Worm (Caenorhabditis elegans) whole organism, L2 larva: ENCODE data around the gene rnp-5.

Source experiments
- C34F6.9 ChIP-seq: fragments of 150-350 bp; optimal IDR thresholded peaks from 2 replicates; lab custom pipeline; 2014; ENCODE audit warnings: missing biosample characterization, missing genetic modification characterization
- F13H6.1 ChIP-seq: sonication (generic microtip); optimal IDR thresholded peaks from 2 replicates; lab custom pipeline; 2016; ENCODE audit warnings: missing genetic modification characterization, missing compliant biosample characterization
- R02D3.7 ChIP-seq: fragments of 150-350 bp; optimal IDR thresholded peaks from 2 replicates; lab custom pipeline; 2014; ENCODE audit warnings: missing biosample characterization, missing genetic modification characterization
- Y55F3AM.14 ChIP-seq: fragments of 200-800 bp; sonication (Bioruptor generic); optimal IDR thresholded peaks from 2 replicates; lab custom pipeline; 2018; ENCODE audit warnings: mild to moderate bottlenecking, missing genetic modification characterization, missing compliant biosample characterization
- alr-1 ChIP-seq: fragments of 150-350 bp; optimal IDR thresholded peaks from 2 replicates; lab custom pipeline; 2014; ENCODE audit warnings: missing biosample characterization, missing genetic modification characterization
- aly-2 ChIP-seq: fragments of 150-350 bp; optimal IDR thresholded peaks from 2 replicates; lab custom pipeline; 2014; ENCODE audit warnings: missing biosample characterization, missing genetic modification characterization
- blmp-1 ChIP-seq: sonication (generic microtip); optimal IDR thresholded peaks from 2 replicates; lab custom pipeline; 2017; ENCODE audit warnings: missing genetic modification characterization, mild to moderate bottlenecking, missing compliant biosample characterization, antibody characterized with exemption, moderate library complexity; ENCODE audit not compliant: insufficient read depth
- ceh-82 ChIP-seq: fragments of 150-350 bp; optimal IDR thresholded peaks from 2 replicates; lab custom pipeline; 2014; ENCODE audit warnings: missing biosample characterization, missing genetic modification characterization
- crh-2 ChIP-seq: sonication (generic microtip); optimal IDR thresholded peaks from 2 replicates; lab custom pipeline; 2017; ENCODE audit warnings: missing biosample characterization, missing genetic modification characterization
- dmd-4 ChIP-seq: sonication (generic microtip); optimal IDR thresholded peaks from 2 replicates; lab custom pipeline; 2017; ENCODE audit warnings: missing biosample characterization, missing genetic modification characterization
- egl-27 ChIP-seq: sonication (generic microtip); optimal IDR thresholded peaks from 3 replicates; lab custom pipeline; 2017; ENCODE audit warnings: missing biosample characterization, missing genetic modification reagents, missing genetic modification characterization
- elt-3 ChIP-seq: sonication (generic microtip); optimal IDR thresholded peaks from 2 replicates; lab custom pipeline; 2017; ENCODE audit warnings: missing biosample characterization, missing genetic modification characterization
- fos-1 ChIP-seq: fragments of 150-350 bp; optimal IDR thresholded peaks from 2 replicates; lab custom pipeline; 2014; ENCODE audit warnings: missing biosample characterization, missing genetic modification characterization
- gmeb-1 ChIP-seq: fragments of 150-350 bp; optimal IDR thresholded peaks from 2 replicates; lab custom pipeline; 2014; ENCODE audit warnings: missing biosample characterization, missing genetic modification characterization
- lin-11 ChIP-seq: fragments of 150-350 bp; sonication (generic microtip); optimal IDR thresholded peaks from 2 replicates; lab custom pipeline; 2014; ENCODE audit warnings: missing biosample characterization, missing genetic modification characterization, inconsistent platforms, mixed read lengths
- lin-13 ChIP-seq: fragments of 150-350 bp; optimal IDR thresholded peaks from 2 replicates; lab custom pipeline; 2014; ENCODE audit warnings: missing biosample characterization, missing genetic modification reagents, missing genetic modification characterization
- lin-39 ChIP-seq: fragments of 150-350 bp; optimal IDR thresholded peaks from 2 replicates; lab custom pipeline; 2014; ENCODE audit warnings: missing biosample characterization, missing genetic modification reagents, missing genetic modification characterization
- lsy-2 ChIP-seq, 2 experiments: fragments of 150-350 bp in 1 of 2; sonication (generic microtip) in 1 of 2; optimal IDR thresholded peaks; 2 replicates each; lab custom pipeline; 2014 to 2017; ENCODE audit warnings: missing biosample characterization in 2 of 2, missing genetic modification characterization in 2 of 2
- mab-5 ChIP-seq: fragments of 150-350 bp; optimal IDR thresholded peaks from 2 replicates; lab custom pipeline; 2014; ENCODE audit warnings: missing biosample characterization, missing genetic modification characterization
- mbf-1 ChIP-seq: sonication (generic microtip); optimal IDR thresholded peaks from 2 replicates; lab custom pipeline; 2017; ENCODE audit warnings: missing biosample characterization, missing genetic modification characterization
- nhr-10 ChIP-seq: sonication (generic microtip); optimal IDR thresholded peaks from 2 replicates; lab custom pipeline; 2017; ENCODE audit warnings: missing biosample characterization, missing genetic modification characterization
- nhr-12 ChIP-seq: fragments of 150-350 bp; optimal IDR thresholded peaks from 2 replicates; lab custom pipeline; 2014; ENCODE audit warnings: missing biosample characterization, missing genetic modification characterization
- nhr-129 ChIP-seq: fragments of 150-350 bp; optimal IDR thresholded peaks from 2 replicates; lab custom pipeline; 2014; ENCODE audit warnings: missing biosample characterization, missing genetic modification characterization
- nhr-23 ChIP-seq: fragments of 150-350 bp; optimal IDR thresholded peaks from 2 replicates; lab custom pipeline; 2014; ENCODE audit warnings: missing biosample characterization, missing genetic modification reagents, missing genetic modification characterization
- nhr-6 ChIP-seq: fragments of 150-350 bp; optimal IDR thresholded peaks from 2 replicates; lab custom pipeline; 2014; ENCODE audit warnings: missing biosample characterization, missing genetic modification characterization
- peb-1 ChIP-seq: fragments of 150-350 bp; optimal IDR thresholded peaks from 2 replicates; lab custom pipeline; 2014; ENCODE audit warnings: missing biosample characterization, missing genetic modification characterization
- skn-1 ChIP-seq: sonication (generic microtip); optimal IDR thresholded peaks from 2 replicates; lab custom pipeline; 2017; ENCODE audit warnings: missing biosample characterization, missing genetic modification characterization
- sma-9 ChIP-seq, 2 experiments: fragments of 150-350 bp in 1 of 2; sonication (generic microtip) in 1 of 2; optimal IDR thresholded peaks; 2 replicates each; lab custom pipeline; 2014 to 2016; ENCODE audit warnings: missing genetic modification characterization in 2 of 2, mild to moderate bottlenecking in 1 of 2, missing biosample characterization in 1 of 2, missing compliant biosample characterization in 1 of 2, missing genetic modification reagents in 1 of 2, moderate library complexity in 1 of 2
- snpc-4 ChIP-seq: fragments of 150-350 bp; optimal IDR thresholded peaks from 2 replicates; lab custom pipeline; 2014; ENCODE audit warnings: missing biosample characterization, missing genetic modification characterization
- unc-55 ChIP-seq: fragments of 150-350 bp; sonication (generic microtip); optimal IDR thresholded peaks from 3 replicates; lab custom pipeline; 2014; ENCODE audit warnings: missing biosample characterization, missing genetic modification reagents, missing genetic modification characterization
- zag-1 ChIP-seq: fragments of 150-350 bp; optimal IDR thresholded peaks from 2 replicates; lab custom pipeline; 2014; ENCODE audit warnings: missing biosample characterization, missing genetic modification characterization
- ztf-1 ChIP-seq: fragments of 200-800 bp; sonication (Bioruptor generic); conservative IDR thresholded peaks from 2 replicates; pipeline ENCODE4 v1.3.6; 2022; ENCODE audit warnings: missing genetic modification characterization, missing compliant biosample characterization

Gene rnp-5

DNA sequence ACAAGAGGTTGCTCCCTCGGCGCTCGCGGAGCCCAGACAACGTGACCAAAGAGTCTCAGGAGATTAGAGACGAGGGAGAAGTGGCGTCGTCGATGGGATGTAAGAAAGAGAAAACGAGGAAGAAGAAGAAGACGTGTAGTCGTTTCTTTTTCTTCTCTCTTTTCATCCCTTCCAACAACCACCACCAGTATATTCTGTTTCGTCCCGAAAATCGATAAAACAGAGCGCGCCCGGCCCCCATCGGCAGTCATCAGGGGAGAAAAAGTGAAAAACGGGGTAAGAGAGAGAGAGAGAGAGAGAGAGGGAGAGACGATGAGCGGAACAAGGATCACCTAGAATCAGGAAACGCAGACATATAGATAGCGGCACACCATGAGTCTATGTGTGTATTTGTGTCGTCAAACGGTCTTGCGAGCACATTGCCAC, 34.2 kb upstream of the rnp-5 start (continued):
- TF ChIP-seq crh-2 (tag; lab: Kevin White, UChicago) (peak; percentile 90), nhr-129 (tag; lab: Kevin White, UChicago) (peak; percentile 73), nhr-6 (tag; lab: Kevin White, UChicago) (peak; percentile 53)

ce11 chrIII:886726-887125, 33.0 kb upstream of the rnp-5 start, which contains the start of gene zer-1:
zer-1 (minus strand) TSS chrIII:886793.
- TF ChIP-seq unc-55 (GFP tag; lab: Kevin White, UChicago) (no peak), Y55F3AM.14 (GFP tag; lab: Kevin White, UChicago) (no peak), crh-2 (tag; lab: Kevin White, UChicago) (peak; percentile 8), blmp-1 (tag; lab: Kevin White, UChicago) (peak; percentile 67), elt-3 (tag; lab: Kevin White, UChicago) (no peak)

DNA sequence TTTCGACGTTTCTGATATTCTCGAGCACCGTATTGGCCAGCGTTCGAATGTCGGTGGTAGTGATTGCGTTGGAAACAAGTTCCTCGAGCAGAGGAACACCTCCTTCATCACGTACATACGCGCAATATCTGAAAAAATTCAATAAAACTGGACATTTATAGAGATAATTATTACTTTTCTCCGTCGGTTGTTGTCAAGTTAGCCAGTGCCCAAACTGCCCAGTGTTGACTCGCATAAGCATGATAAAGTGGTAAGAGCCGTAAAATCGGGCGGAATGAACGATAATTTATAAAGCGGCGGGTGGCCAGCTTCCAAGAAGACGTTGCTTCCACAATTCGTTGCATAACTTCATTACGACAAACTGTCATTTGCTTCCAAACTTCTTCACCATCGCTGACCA, 29.9 kb upstream of the rnp-5 start:
- TF ChIP-seq peb-1 (tag; lab: Kevin White, UChicago) (no peak), fos-1 (no peak), lin-39 (tag; lab: Kevin White, UChicago) (no peak), blmp-1 (tag; lab: Kevin White, UChicago) (no peak), ztf-1 (no peak), mbf-1 (no peak), lsy-2 (tag; optimal IDR thresholded peaks at IDR 0.05; lab: Kevin White, UChicago) (no peak), snpc-4 (tag; lab: Kevin White, UChicago) (no peak), R02D3.7 (tag; lab: Kevin White, UChicago) (no peak)

ce11 chrIII:881460-881859, 27.8 kb upstream of the rnp-5 start:
- TF ChIP-seq lin-13 (GFP tag; lab: Kevin White, UChicago), result no peak
- no peak for TF ChIP-seq nhr-10 (tag; lab: Kevin White, UChicago)
- no peak for TF ChIP-seq lin-39 (tag; lab: Kevin White, UChicago)
- no peak for TF ChIP-seq ceh-82 (tag; lab: Kevin White, UChicago)
- TF ChIP-seq mab-5, result no peak
- TF ChIP-seq egl-27 (tag; lab: Kevin White, UChicago), result no peak
- TF ChIP-seq F13H6.1 (tag; lab: Kevin White, UChicago), result no peak
- TF ChIP-seq blmp-1 (tag; lab: Kevin White, UChicago), result no peak
- no peak for TF ChIP-seq zag-1 (tag; lab: Kevin White, UChicago)
- TF ChIP-seq nhr-23 (tag; lab: Kevin White, UChicago), result no peak
- TF ChIP-seq dmd-4 (tag; lab: Kevin White, UChicago), result no peak
- TF ChIP-seq aly-2, result no peak
- no peak for TF ChIP-seq lin-11 (tag; lab: Kevin White, UChicago)
- no peak for TF ChIP-seq nhr-12 (tag; lab: Kevin White, UChicago)
- no peak for TF ChIP-seq nhr-129 (tag; lab: Kevin White, UChicago)
- no peak for TF ChIP-seq Y55F3AM.14 (GFP tag; lab: Kevin White, UChicago)
- no peak for TF ChIP-seq elt-3 (tag; lab: Kevin White, UChicago)
- TF ChIP-seq C34F6.9, result no peak
- no peak for TF ChIP-seq sma-9 (GFP tag; optimal IDR thresholded peaks at IDR 0.05; lab: Kevin White, UChicago)
- no peak for TF ChIP-seq sma-9 (tag; optimal IDR thresholded peaks at IDR 0.05; lab: Kevin White, UChicago)

- TF ChIP-seq nhr-23 (tag; lab: Kevin White, UChicago) (no peak), C34F6.9 (no peak), egl-27 (tag; lab: Kevin White, UChicago) (no peak), skn-1 (tag; lab: Kevin White, UChicago) (no peak), alr-1 (no peak), crh-2 (tag; lab: Kevin White, UChicago) (no peak), nhr-6 (tag; lab: Kevin White, UChicago) (no peak)
Measured at ce11 chrIII:880840-881239, 27.1 kb upstream of the rnp-5 start.

DNA sequence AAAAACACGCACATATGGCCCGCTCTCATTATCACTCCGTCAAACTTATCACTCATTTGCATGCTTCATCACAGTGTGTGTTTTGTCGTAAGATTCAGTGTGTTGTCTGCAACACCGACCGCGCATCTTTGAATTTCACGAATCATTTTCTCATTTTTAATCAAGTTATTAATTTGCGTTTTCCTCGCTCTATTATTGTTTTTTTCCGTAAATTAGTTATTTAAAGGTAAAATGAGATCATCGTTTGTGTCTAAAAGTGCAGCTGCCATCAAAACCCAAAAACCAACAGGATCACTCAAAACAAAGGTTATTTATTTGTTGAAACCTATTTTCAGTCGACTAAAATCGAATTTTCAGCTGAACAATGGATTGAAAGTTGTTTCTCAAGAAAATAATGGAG, 25.9 kb upstream of the rnp-5 start, which contains the start of the genes T24C4.5 and ucr-2.3:
Gene T24C4.5, minus strand, starts transcription at position 101 of the 400 bp plus-strand sequence.
Gene ucr-2.3, plus strand, starts transcription at position 227 of the 400 bp plus-strand sequence.
- TF ChIP-seq gmeb-1 (tag; lab: Kevin White, UChicago) (no peak), peb-1 (tag; lab: Kevin White, UChicago) (no peak)
